ENCODE assay signal across 2 worm cellular contexts in the genomic region with DNA sequence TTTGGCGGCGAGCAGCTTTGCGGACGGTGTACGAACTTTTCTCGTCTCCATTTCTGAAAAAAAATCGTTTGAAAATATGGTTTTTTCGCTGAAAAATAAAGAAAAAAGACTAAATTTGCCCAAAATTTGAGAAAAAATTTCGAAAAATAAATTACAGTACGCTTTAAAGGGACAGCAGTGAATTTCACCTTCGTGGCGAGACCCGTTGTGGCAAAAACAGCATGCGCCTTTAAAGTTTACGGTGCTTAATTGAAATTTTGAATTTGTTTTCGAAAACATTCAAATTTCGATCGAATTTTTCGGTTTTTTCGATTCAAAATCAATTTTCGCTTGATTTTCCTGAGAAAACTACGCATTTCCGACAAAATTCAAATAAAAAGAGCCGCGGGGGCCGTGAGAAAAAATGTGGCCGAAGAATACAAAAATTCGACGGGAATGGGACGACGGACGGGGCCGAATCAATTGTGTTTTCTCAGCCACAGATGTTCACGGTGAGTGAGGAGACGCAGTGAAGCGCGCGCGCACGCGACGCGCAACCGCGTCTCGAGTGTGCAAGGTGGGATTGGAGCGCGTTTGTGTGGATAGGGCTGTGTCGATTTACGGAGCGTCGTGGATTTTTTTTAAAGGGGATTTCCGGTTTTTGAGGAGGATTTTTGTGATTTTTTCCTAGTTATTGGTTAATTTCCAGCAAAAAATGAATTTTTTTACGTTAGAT.
A peak's percentile ranks its signal among the peaks of the same experiment; 100 is the strongest.
TF ChIP-seq lines count a peak whose summit lies in the region.

A gene (minus strand): TSS at position 55 of the 715 bp plus-strand sequence.

TF ChIP-seq in whole organism, L1 larva, 84 proteins besides CTCF, POLR2A, EP300 and RAD21 (continued from another document):
- peak; percentile 88 to 95 for TF ChIP-seq lsy-2 (tag; optimal IDR thresholded peaks at IDR 0.05; lab: Kevin White, UChicago)
- peak; percentile 91 to 99 (median 91) for TF ChIP-seq ceh-82 (tag; optimal IDR thresholded peaks at IDR 0.05; lab: Kevin White, UChicago)
- peak; percentile 44 for TF ChIP-seq lin-39 (tag; optimal IDR thresholded peaks at IDR 0.05; lab: Kevin White, UChicago)
- peak; percentile 61 for TF ChIP-seq irx-1 (tag; optimal IDR thresholded peaks at IDR 0.05; lab: Kevin White, UChicago)
- no peak for TF ChIP-seq lir-3 (tag; optimal IDR thresholded peaks at IDR 0.05; lab: Kevin White, UChicago; ENCODE audit: poor library complexity)
- peak; percentile 75 for TF ChIP-seq mep-1 (tag; optimal IDR thresholded peaks at IDR 0.05; lab: Kevin White, UChicago)
- peak; percentile 86 for TF ChIP-seq unc-86 (tag; optimal IDR thresholded peaks at IDR 0.05; lab: Kevin White, UChicago)
- TF ChIP-seq tbx-2 (tag; optimal IDR thresholded peaks at IDR 0.05; lab: Kevin White, UChicago) = peak; percentile 89
- no peak for TF ChIP-seq hlh-17 (GFP tag; optimal IDR thresholded peaks at IDR 0.05; lab: Kevin White, UChicago; ENCODE audit: borderline replicate concordance)
- peak; percentile 91 for TF ChIP-seq nhr-47 (tag; optimal IDR thresholded peaks at IDR 0.05; lab: Kevin White, UChicago)
- peak; percentile 89 for TF ChIP-seq nhr-237 (tag; optimal IDR thresholded peaks at IDR 0.05; lab: Kevin White, UChicago)
- no peak for TF ChIP-seq pag-3 (tag; optimal IDR thresholded peaks at IDR 0.05; lab: Kevin White, UChicago; ENCODE audit: borderline replicate concordance, insufficient read depth)
- TF ChIP-seq nhr-76 (tag; optimal IDR thresholded peaks at IDR 0.05; lab: Kevin White, UChicago) = no peak
- TF ChIP-seq grh-1 (GFP tag; IDR thresholded peaks at IDR 0.05; lab: Robert Waterston, UW) = peak; percentile 30; the same call in 1 of the 2 replicates
- peak; percentile 94 for TF ChIP-seq nhr-71 (tag; optimal IDR thresholded peaks at IDR 0.05; lab: Kevin White, UChicago)
- peak; percentile 31 for TF ChIP-seq blmp-1 (tag; optimal IDR thresholded peaks at IDR 0.05; lab: Kevin White, UChicago)
- TF ChIP-seq unc-62 (GFP tag; optimal IDR thresholded peaks at IDR 0.05; lab: Kevin White, UChicago) = no peak
- TF ChIP-seq tlp-1 (tag; optimal IDR thresholded peaks at IDR 0.05; lab: Kevin White, UChicago) = no peak
- peak; percentile 41 for TF ChIP-seq vab-15 (tag; optimal IDR thresholded peaks at IDR 0.05; lab: Kevin White, UChicago)
- peak; percentile 61; the same call in 1 of the 2 replicates for TF ChIP-seq ceh-88 (GFP tag; IDR thresholded peaks at IDR 0.05; lab: Robert Waterston, UW)
- TF ChIP-seq unc-98 (GFP tag; IDR thresholded peaks at IDR 0.05; lab: Robert Waterston, UW) = peak; percentile 55; the same call in 1 of the 2 replicates
- TF ChIP-seq fos-1 (tag; optimal IDR thresholded peaks at IDR 0.05; lab: Kevin White, UChicago) = peak; percentile 70
- peak; percentile 81 for TF ChIP-seq nhr-90 (tag; optimal IDR thresholded peaks at IDR 0.05; lab: Kevin White, UChicago; ENCODE audit: poor library complexity)
- TF ChIP-seq snu-23 (GFP tag; optimal IDR thresholded peaks at IDR 0.05; lab: Kevin White, UChicago) = peak; percentile 94
- no peak for TF ChIP-seq nhr-12 (tag; optimal IDR thresholded peaks at IDR 0.05; lab: Kevin White, UChicago)
- peak; percentile 41 for TF ChIP-seq aly-2 (tag; optimal IDR thresholded peaks at IDR 0.05; lab: Kevin White, UChicago)
- no peak for TF ChIP-seq ets-5 (GFP tag; IDR thresholded peaks at IDR 0.05; lab: Robert Waterston, UW)
- peak; percentile 12 for TF ChIP-seq elt-2 (tag; optimal IDR thresholded peaks at IDR 0.05; lab: Kevin White, UChicago)

TF ChIP-seq in whole organism, young adult, 124 proteins besides CTCF, POLR2A, EP300 and RAD21 (continued from another document):
- TF ChIP-seq lin-40 (tag; optimal IDR thresholded peaks at IDR 0.05; lab: Kevin White, UChicago) (peak; percentile 74), hlh-12 (tag; optimal IDR thresholded peaks at IDR 0.05; lab: Kevin White, UChicago) (no peak), zim-3 (tag; optimal IDR thresholded peaks at IDR 0.05; lab: Kevin White, UChicago) (no peak), nhr-80 (tag; optimal IDR thresholded peaks at IDR 0.05; lab: Kevin White, UChicago) (peak; percentile 86), athp-1 (tag; optimal IDR thresholded peaks at IDR 0.05; lab: Kevin White, UChicago) (peak; percentile 26), ztf-26 (tag; optimal IDR thresholded peaks at IDR 0.05; lab: Kevin White, UChicago) (no peak), aptf-2 (GFP tag; conservative IDR thresholded peaks at IDR 0.05; lab: Robert Waterston, UW) (no peak), dox-1 (GFP tag; IDR thresholded peaks at IDR 0.05; lab: Robert Waterston, UW) (peak; percentile 94), F52B5.7 (tag; optimal IDR thresholded peaks at IDR 0.05; lab: Kevin White, UChicago) (no peak), hsf-1 (GFP tag; IDR thresholded peaks at IDR 0.05; lab: Robert Waterston, UW) (no peak), ztf-18 (tag; optimal IDR thresholded peaks at IDR 0.05; lab: Kevin White, UChicago) (peak; percentile 68), lir-1 (GFP tag; conservative IDR thresholded peaks at IDR 0.05; lab: Robert Waterston, UW) (peak; percentile 42; the same call in 1 of the 2 replicates), C17E4.6 (GFP tag; IDR thresholded peaks at IDR 0.05; lab: Robert Waterston, UW) (no peak), F23B12.7 (tag; optimal IDR thresholded peaks at IDR 0.05; lab: Kevin White, UChicago; ENCODE audit: insufficient read depth) (peak; percentile 52), mcd-1 (GFP tag; IDR thresholded peaks at IDR 0.05; lab: Robert Waterston, UW) (peak; percentile 93), egrh-3 (GFP tag; IDR thresholded peaks at IDR 0.05; lab: Robert Waterston, UW) (peak; percentile 66), die-1 (tag; optimal IDR thresholded peaks at IDR 0.05; lab: Kevin White, UChicago) (no peak), hlh-26 (GFP tag; conservative IDR thresholded peaks at IDR 0.05; lab: Robert Waterston, UW) (no peak), rec-8 (tag; optimal IDR thresholded peaks at IDR 0.05; lab: Kevin White, UChicago) (peak in 1 of 2 experiments; percentile 3), somi-1 (GFP tag; optimal IDR thresholded peaks at IDR 0.05; lab: Kevin White, UChicago) (no peak), mes-4 (tag; optimal IDR thresholded peaks at IDR 0.05; lab: Kevin White, UChicago) (no peak)
